Fruit fly (Drosophila melanogaster): ENCODE measurements around the gene Tbc1d15-17.

DNA sequence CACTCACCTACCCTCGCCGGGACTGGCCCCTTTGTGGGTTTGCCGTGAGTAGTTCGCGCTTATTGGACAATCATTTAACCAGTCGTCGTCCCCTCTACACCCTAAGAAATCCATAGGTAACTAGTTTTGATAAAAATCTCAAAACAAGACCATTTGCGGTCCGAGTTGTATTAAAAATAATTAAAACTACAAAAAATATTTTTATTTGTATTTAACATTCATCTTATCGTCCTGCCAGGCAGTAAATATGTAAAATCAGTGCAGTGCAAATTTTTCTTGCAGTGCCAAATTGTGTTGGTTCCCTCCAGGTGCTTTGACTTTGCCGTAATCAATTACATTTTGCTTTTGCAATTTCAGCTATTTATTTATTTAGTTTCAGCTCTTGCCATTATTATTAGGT is 36.8 kb downstream of the Tbc1d15-17 start:
- TF ChIP-seq insv (optimal IDR thresholded peaks at IDR 0.05) (no peak), h (optimal IDR thresholded peaks at IDR 0.05) (no peak), ttk (optimal IDR thresholded peaks at IDR 0.05) (no peak), Myc (optimal IDR thresholded peaks at IDR 0.05) (no peak), psq (optimal IDR thresholded peaks at IDR 0.05) (no peak)
